Worm (Caenorhabditis elegans): ENCODE measurements around the gene M03A8.3.

DNA sequence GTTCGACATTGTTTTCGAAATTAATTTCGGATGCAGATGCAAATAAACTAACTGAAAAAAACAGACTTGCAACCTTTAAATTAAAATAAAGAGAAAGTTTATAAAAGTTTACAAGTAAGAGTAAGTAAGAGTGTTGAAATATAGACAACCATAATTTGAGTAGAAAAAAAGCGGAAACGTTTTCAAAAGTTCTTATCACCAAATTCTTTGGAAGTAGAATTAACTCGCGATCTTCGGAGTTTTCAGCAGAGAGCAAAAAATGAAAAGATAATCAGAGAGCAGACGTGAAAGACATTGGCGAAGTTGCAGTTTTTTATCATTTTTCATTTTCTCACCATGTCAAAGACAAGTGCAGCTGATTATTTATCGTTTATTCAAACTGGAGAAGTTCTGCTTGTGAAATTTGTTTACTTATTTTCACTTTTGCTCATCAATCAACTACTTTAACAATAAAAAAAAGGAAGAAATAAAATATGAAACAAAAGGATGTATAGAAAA lies 38.1 kb upstream of the M03A8.3 start, which contains the start of gene abts-4:
- TF ChIP-seq ttx-3 (tag; optimal IDR thresholded peaks at IDR 0.05) = no peak
- TF ChIP-seq unc-3 (GFP tag; conservative IDR thresholded peaks at IDR 0.05) = no peak
- no peak for TF ChIP-seq unc-3 (tag; optimal IDR thresholded peaks at IDR 0.05)
- no peak for TF ChIP-seq ama-1 (optimal IDR thresholded peaks at IDR 0.05)
- TF ChIP-seq K09A11.1 (tag; optimal IDR thresholded peaks at IDR 0.05; ENCODE audit: insufficient read depth) = no peak
- no peak for TF ChIP-seq ets-4 (tag; optimal IDR thresholded peaks at IDR 0.05)
- no peak for TF ChIP-seq pha-4 (tag; optimal IDR thresholded peaks at IDR 0.05)
- no peak for TF ChIP-seq lin-11 (tag; optimal IDR thresholded peaks at IDR 0.05)
- no peak for TF ChIP-seq rnt-1 (tag; optimal IDR thresholded peaks at IDR 0.05)
- no peak for TF ChIP-seq fkh-10 (GFP tag; optimal IDR thresholded peaks at IDR 0.05)

Measured in whole organism, late embryonic.